Fruit fly (Drosophila melanogaster): ENCODE data around the gene RtcB.

Gene RtcB

DNA sequence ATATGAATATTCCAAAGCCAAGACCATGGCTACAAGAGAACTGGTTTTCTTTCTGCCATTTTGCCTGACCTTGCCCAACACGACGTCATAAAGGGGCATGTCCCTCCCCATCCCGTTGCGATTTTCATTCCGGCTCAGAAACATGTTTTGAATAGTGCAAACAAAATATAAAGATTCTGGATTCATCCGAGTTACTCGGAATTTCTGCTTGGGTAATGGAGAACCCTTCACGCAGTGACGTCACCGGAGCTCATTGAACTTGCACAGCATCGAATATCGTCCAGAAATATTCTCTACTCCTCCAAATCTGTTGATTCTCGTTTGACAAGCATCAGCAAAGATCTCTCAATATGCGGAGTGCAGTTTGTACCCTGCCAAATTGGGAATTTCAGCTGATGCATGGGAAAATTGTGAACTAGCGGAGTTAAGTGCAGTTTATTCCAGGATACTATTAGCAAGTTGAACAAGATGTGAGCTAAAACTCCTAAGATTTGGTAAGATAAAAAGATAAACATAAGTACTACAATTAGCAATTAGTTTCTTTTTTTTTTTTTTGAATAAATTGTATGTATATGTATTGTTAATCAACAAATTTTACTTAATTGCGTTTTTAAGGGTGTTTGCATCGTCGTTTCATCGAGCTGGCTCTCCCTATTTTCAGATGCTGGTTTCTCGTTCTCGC lies 23.8 kb downstream of the RtcB start, which contains the start of gene CG10026:
Gene CG10026, plus strand, starts transcription at position 187 of the 682 bp plus-strand sequence.
- TF ChIP-seq CTCF (optimal IDR thresholded peaks at IDR 0.05) (no peak), CG8478 (optimal IDR thresholded peaks at IDR 0.05) (no peak)

DNA sequence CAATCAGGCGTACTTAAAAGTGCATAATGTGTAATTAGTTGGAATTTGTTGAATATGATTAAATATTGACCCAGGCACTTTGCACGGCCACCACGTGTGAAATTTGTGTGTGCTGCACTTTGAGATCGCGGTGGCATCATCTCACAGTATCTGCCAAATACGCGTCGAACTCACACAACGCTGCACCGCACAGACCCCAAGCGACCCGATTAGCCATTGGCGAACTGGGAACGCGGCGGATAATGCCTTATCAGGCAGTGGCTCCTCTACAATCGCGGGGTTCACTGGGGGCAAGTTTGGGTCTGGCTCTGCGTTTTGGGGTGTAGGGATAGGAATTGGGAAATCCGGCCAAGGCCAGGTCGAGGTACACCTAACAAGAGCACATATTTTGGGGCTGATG lies 24.8 kb downstream of the RtcB start:
- TF ChIP-seq CTCF (optimal IDR thresholded peaks at IDR 0.05) (no peak), CG8478 (optimal IDR thresholded peaks at IDR 0.05) (no peak)

DNA sequence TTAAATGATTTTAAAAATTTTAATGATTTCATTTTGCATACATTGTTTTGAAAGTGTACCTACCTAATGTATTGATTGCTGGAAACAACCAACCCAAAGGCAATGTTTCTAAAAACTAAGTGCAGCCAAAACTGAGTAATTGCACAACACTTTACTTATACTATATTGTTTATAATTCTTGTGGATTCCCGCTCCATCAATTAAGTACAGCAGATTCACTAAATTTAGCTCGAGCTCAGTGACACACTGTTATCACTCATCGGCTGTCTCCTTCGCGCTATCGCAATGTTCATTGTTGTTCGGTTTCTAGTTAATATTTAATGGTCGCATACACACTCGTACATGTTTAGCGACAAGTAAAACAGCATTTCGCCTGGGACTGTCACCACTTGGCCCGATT lies 25.3 kb downstream of the RtcB start:
- TF ChIP-seq CTCF (optimal IDR thresholded peaks at IDR 0.05) (no peak), CG8478 (optimal IDR thresholded peaks at IDR 0.05) (no peak)

DNA sequence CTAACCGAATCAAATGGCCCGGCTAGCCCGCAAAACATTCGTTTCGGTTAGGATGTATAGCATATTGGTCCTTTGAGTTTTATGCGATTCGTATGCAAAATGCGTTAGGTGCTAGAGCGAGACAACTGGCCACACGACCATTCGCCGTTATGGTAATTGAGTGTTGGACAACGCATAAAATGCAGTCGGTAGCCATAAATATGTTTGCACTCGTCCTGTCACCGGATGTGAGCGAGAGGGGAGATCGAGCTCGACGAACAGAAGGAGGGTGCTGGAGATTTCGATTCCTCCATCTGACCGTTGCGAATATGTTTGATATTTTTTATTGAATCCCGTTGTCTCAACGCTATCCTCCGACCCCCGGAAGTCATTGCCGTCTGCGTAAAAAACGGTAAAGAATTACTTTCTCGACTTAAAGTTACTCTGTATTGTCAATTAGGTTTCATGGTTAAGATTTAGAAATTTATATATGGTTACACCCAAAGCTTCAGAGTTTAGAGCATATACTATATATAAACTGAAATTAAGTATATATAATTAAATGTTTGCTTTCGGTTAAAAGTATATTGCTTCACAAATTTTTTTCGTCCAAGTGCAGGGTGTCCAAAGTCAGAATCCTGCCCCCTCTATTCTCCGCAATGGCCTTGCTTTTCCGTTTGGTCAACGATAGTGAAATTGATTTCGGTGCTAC lies 27.6 kb downstream of the RtcB start:
- TF ChIP-seq CG8478 (optimal IDR thresholded peaks at IDR 0.05) = no peak
- TF ChIP-seq CTCF (optimal IDR thresholded peaks at IDR 0.05) = no peak

DNA sequence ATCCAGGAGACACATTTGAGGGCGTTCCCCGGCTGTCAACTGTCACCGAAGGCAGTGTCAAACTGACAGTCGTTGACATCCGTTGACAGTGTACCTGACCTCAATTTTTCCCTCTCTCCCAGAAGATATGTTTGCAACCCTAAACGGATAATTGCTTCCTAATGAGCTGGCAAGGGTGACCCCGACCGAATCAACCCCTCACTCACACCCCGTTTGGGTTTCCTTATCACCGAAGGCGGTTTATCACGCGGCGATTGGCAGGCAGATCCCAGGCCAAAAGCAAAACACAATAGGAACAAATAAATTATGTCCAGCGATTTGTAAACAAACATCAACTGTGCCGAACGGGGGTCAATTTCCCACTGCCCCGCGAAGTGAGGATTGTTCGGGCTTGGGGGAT lies 29.0 kb downstream of the RtcB start:
- TF ChIP-seq CG8478 (optimal IDR thresholded peaks at IDR 0.05) (no peak), CTCF (optimal IDR thresholded peaks at IDR 0.05) (no peak)

DNA sequence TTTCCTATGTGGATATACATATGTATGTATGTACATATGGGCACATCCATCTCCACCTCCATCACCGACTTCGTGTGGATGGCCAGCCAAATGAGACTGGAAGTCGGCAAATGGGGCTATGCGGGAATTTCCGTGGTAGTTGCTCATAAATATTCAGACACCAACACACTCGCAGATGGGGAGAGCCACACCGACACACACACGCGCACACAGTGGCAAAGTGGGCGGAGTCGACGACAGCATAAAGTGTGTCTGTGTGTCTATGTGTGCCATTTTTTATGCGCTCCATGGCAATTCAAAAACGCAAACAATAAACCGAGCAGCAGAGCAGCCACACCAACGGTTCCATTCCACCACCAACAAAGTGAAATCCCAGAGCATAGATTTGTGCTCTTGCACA lies 32.5 kb downstream of the RtcB start:
- TF ChIP-seq CG8478 (optimal IDR thresholded peaks at IDR 0.05) (no peak), CTCF (optimal IDR thresholded peaks at IDR 0.05) (no peak)

DNA sequence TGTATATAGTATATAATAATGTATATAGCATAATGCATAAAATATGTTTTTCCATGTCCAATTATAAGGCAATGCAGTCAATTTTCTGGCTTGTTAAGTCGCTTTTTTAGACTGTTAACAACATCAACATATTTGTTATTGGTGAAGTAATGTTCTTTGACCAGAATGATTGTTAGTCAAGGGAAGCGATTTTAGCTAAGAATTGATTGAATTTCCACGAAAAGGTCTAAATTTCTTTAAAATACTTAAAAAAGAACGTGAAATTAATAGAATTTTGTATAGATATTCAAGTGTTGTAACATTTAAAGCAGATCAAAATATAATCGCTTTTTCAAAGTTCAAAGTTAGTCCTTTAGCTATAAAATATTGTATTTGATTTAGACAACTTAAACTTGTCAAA lies 33.0 kb downstream of the RtcB start:
- no peak for TF ChIP-seq CG8478 (optimal IDR thresholded peaks at IDR 0.05)
- TF ChIP-seq CTCF (optimal IDR thresholded peaks at IDR 0.05) = no peak

DNA sequence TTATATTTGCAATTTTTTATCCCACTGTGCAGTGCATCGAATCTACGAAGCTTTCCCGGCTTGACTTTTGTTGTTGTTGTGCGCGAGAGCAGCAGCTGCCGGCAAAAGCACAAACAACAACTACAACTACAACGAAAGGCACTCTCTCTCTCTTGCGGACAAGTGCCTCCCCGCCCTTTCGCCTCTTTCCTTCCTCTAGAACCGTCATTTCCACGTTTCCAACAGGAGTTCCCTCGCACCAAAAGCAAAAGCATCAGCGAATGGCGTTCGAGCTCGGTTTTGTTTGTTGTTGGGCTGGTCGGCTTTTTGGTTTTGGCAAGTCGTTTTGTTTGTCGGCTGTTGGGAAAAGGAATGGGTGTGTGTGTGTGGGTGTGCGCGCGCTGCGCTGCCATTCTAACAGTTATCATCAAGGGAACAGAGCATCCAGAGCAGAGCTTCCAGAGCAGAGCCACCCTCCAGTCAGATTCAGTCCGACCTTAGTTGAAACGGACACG lies 33.4 kb downstream of the RtcB start, which contains the start of gene tj:
Gene tj, plus strand, starts transcription at position 444 of the 494 bp plus-strand sequence.
- TF ChIP-seq CTCF (optimal IDR thresholded peaks at IDR 0.05) (no peak), CG8478 (optimal IDR thresholded peaks at IDR 0.05) (no peak)

DNA sequence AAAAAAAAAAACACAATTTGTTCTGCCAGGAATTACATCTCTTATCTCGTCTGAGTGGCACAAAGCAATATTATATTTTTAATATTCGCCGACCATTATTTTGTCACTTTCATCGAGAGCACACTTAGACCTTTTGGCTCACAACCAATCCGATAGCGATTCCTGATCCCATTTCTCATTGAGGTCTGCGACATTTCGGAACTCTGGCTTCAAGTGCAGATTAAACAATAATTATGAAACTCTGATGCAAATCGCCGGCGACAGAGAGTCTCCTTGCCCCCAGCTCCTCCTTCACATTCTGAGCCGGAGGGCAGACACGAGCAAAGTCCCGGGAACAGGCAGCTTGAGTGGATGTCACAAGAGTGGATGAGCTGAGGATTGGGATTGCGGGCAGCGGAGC lies 38.6 kb downstream of the RtcB start:
- TF ChIP-seq CG8478 (optimal IDR thresholded peaks at IDR 0.05) (no peak), CTCF (optimal IDR thresholded peaks at IDR 0.05) (no peak)

DNA sequence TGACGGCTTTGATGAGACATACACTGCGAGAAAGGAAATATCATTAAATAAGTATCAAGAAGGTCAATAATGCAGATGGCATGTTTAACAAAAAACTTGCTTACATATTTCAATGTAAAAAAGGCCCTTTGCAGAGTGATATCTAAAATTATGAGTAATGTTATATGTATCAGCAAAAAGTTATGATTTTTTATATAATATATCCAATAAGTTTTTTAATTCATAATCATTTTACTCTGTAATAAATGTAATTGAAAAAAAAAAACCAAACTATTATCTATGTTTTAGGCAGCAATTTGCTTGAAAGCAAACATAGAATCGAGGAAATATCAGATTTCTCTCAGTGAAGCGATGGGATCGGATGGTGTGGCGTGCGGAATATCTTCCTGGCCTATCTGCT lies 39.3 kb downstream of the RtcB start:
- TF ChIP-seq CG8478 (optimal IDR thresholded peaks at IDR 0.05) (no peak), CTCF (optimal IDR thresholded peaks at IDR 0.05) (no peak)

DNA sequence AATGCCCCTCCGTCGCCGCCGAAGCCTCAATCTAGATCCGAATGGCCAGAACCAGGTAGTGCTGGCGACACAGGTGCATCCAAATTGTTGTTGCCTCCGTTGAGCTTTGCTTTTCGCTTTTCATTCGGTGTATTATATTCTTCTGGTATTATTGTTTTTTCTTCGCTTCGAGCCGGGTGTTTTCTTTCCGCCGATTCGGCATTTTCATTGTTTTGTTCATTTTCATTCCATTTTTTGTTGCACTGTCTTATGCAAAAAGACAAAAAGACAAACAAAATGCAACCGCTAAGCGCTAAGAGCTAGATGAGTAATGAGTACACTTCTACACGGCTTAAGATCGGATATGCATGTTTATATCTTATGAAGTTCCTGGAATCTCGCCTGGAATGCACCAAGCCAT lies 41.8 kb downstream of the RtcB start:
- TF ChIP-seq CTCF (optimal IDR thresholded peaks at IDR 0.05) = no peak
- TF ChIP-seq CG8478 (optimal IDR thresholded peaks at IDR 0.05) = no peak

DNA sequence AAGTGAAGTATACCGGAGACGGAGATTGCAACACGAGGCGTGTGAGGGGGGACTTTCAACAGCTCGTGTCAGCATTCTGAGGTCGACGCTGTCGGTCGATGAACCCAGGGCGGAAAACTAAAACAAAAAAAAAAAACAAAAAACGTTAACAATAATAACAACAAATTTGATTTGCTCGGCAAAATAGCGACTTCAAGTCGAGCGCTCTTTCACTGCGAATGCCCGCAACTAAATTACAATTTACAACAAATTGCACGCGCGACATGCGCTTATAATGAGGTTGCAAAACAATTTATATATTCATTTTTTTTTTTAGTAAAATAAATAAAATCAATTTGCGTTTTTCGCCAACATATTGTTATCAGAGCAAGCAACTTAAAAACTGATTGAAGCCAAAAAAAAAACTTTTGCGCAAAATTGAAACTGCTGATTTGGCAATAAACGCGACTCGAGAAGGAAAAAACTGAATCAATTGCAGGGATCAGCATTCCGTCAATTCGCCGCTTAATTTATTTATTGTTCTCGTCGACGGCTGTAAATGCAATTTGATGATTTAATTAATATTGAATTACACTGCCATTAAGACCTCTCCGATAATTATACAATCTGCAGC lies 43.1 kb downstream of the RtcB start:
- TF ChIP-seq CG8478 (optimal IDR thresholded peaks at IDR 0.05) (no peak), CTCF (optimal IDR thresholded peaks at IDR 0.05) (no peak)

DNA sequence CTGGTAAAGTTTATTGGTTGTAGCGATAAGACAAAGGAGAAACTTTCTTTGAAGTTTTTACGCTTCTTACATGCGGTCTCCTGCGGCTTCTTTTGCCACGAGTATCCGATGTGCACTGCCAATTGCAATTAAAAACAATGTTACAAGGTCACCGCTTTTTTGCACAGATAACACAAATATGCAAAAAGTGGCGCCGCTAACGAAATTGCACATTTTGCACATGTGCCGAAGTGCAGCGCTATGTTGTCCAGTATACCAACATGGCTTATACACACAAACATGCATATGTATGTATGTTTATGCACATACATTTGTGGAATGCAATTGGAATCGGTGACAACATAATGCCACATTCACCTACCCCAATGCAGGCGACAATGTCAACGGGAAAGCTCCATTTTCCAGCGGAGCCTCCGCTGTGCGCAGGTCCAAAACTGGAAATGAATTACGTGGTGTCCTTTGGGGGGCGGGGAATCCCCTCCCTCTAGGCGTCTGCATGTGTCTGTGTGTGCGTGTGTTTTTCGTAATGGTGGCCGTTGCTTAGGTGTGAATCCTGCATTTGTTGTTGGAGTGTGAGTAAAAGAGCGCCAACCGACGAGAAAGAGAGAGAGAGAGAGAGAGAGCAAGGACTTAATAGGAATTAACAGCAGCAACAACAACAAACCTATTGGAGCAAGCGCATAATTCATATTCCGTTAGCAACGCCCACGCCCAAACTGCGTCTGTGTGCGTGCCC lies 49.0 kb downstream of the RtcB start:
- TF ChIP-seq CTCF (optimal IDR thresholded peaks at IDR 0.05) (no peak), CG8478 (optimal IDR thresholded peaks at IDR 0.05) (no peak)

DNA sequence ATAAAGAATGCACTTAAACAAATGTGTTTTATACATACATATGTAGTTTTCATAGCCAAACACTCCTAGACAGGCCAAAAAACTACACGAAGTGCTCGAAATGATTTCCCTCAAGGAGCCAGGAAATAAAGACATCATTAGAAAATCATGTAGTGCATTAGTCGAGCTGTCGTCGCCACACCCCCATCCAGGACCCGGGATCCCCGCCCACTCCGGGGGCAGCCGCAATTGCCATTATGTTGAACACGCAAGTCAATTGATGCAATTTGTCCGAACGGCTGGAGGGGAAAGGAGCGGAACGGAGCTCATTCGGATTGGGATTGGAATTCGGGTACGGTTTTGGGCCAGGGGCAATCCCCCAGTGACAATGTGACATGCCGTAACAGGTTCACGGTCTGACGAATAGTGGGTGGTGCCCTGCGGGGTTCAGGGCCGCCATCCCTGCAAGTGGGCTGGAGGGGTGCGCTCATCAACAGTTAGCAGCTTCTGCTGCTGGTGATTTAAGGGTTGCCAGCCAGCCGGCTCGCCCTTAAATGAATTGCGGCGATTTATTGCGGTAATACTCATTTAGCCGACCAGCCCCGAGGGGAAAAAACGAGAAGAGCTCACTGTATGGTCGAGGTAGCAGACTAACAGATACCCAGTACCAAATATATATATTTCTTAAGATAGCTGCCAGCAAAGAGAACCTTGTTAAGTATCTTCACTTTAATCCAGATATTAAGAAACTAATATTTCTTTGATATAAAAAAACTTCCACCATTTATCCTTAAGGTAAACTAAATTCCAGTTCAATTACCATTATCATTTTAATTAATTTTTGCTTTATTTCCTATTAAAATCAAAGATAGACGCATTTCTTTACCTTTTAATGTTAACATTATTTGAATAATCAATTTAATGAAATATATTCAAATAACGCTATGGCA lies 50.2 kb downstream of the RtcB start:
- TF ChIP-seq CTCF (optimal IDR thresholded peaks at IDR 0.05) (no peak), CG8478 (optimal IDR thresholded peaks at IDR 0.05) (no peak)
